Worm (Caenorhabditis elegans): ENCODE measurements around the gene rps-22.

The rps-22 gene

DNA sequence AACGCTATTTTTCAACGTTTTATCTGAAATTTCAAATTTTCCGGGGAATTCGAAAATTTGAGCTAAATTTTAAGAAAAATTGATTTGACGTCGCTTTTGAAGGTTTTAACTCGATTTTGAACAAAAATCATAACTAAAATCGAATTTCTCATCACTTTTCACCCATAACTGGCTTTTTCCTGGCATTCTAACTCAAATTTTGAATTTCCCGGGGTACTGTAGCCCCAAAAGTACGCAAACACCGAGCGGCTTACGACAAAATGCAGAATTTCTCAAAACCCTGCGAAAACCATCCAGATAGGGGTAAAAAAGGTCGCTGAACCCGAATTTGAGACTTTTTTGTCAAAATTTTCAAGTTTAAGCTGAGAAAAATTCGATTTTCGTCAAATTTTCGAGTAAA, 23.1 kb upstream of the rps-22 start:
- TF ChIP-seq lsy-2 (tag; optimal IDR thresholded peaks at IDR 0.05) (peak; percentile 14 to 29), C34F6.9 (tag; optimal IDR thresholded peaks at IDR 0.05) (no peak), nhr-21 (tag; optimal IDR thresholded peaks at IDR 0.05) (no peak), nhr-23 (tag; optimal IDR thresholded peaks at IDR 0.05) (no peak), alr-1 (tag; optimal IDR thresholded peaks at IDR 0.05) (no peak), blmp-1 (tag; optimal IDR thresholded peaks at IDR 0.05; ENCODE audit: insufficient read depth) (no peak), unc-39 (tag; optimal IDR thresholded peaks at IDR 0.05) (no peak), snpc-4 (tag; optimal IDR thresholded peaks at IDR 0.05) (no peak), ztf-4 (tag; optimal IDR thresholded peaks at IDR 0.05) (no peak), mdl-1 (tag; optimal IDR thresholded peaks at IDR 0.05) (no peak), lin-13 (GFP tag; optimal IDR thresholded peaks at IDR 0.05) (peak; percentile 21), aly-2 (tag; optimal IDR thresholded peaks at IDR 0.05) (no peak), nhr-12 (tag; optimal IDR thresholded peaks at IDR 0.05) (no peak), ama-1 (optimal IDR thresholded peaks at IDR 0.05) (no peak)

DNA sequence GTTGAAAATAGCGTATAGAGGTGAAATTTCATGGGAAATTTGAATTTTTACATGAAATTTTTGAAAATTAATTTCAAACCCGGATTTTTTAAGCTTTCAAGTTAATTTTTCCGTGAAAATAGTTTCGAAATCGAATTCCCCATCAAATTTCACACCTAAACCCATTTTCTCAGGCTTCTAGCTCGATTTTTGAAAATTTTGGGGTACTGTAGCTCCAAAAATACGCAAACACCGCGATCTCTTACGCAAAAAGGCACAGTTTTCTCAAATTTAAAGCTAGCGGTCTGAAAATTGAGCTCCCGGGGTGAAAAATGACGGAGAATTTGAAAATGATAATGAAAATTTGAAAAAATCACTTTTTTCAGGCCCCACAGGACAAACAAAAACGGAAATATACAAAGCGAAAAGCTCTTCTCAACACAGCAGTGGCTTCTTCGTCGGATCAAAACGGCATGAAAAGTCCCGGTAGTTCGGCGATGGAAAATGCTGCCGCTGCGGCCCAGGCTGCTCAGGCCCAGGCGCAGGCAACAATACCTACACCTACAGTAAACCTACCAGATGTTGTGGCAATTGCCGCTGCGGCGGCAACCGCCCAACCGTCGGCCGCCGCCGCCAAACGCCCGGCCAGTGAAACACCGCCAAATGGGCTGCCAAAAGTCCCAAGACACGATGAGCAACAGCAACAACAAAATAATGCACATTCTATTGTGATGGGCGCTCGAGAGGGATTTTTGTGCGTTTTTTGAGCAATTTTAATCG, 21.4 kb upstream of the rps-22 start:
- TF ChIP-seq nhr-11 (tag; optimal IDR thresholded peaks at IDR 0.05) (no peak), lin-13 (GFP tag; optimal IDR thresholded peaks at IDR 0.05) (peak; percentile 60), sma-3 (GFP tag; optimal IDR thresholded peaks at IDR 0.05) (no peak), aly-2 (tag; optimal IDR thresholded peaks at IDR 0.05) (no peak), zag-1 (tag; optimal IDR thresholded peaks at IDR 0.05) (no peak), unc-55 (GFP tag; optimal IDR thresholded peaks at IDR 0.05) (no peak), gmeb-1 (tag; optimal IDR thresholded peaks at IDR 0.05) (no peak), sma-9 (GFP tag; optimal IDR thresholded peaks at IDR 0.05) (no peak), sma-9 (tag; optimal IDR thresholded peaks at IDR 0.05) (no peak), lsy-2 (tag; optimal IDR thresholded peaks at IDR 0.05) (peak; percentile 2 to 63), ceh-82 (tag; optimal IDR thresholded peaks at IDR 0.05) (no peak), ceh-16 (tag; optimal IDR thresholded peaks at IDR 0.05) (no peak)

DNA sequence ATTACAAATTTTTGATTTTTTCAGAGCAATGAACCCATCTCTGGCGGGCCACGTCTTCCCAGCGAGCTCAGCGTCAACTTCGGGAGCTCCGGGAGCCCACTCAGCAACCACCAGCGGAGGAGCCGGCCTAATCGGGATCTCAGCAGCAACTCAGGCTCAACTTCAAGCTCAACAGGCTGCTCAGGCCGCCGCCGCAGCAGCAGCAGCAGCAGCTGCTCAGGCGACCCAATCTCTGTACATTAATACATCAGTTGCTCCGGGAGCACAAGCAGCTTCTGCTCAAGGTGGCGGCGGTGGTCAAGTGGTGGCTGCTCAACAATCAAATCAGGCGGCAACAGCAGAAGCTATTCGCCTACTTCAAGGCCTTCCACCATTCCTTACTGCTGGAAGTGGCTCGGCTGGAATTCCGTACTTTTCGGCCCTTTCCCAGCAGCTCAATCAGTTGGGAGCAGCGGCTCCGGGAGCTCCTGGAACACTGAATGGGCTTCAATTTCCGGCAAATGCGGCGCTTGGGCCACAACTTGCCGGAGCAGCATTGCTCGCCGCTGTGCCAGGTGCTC, 19.5 kb upstream of the rps-22 start:
- TF ChIP-seq ceh-82 (tag; optimal IDR thresholded peaks at IDR 0.05): no peak
- no peak for TF ChIP-seq unc-62 (GFP tag; optimal IDR thresholded peaks at IDR 0.05)
- TF ChIP-seq elt-3 (tag; optimal IDR thresholded peaks at IDR 0.05): no peak
- no peak for TF ChIP-seq nhr-25 (tag; optimal IDR thresholded peaks at IDR 0.05)

DNA sequence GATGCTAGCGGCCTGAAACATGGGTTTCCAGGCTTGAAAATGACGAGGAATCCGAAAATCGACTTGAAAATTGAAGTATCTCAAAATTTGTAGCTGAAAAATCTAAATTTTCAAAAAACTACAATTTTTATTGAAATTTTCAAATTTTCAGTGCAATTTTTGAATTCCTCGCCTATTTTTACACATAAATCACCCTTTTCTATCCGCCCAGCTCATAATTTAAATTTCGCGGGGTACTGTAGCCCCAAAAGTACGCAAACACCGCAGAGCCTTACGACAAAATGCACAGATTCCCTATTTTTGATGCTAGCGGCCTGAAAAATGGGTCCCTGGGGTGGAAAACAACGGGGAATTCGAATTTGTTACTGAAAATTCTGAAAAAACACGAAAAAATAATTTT, 18.8 kb upstream of the rps-22 start:
- TF ChIP-seq elt-1 (tag; optimal IDR thresholded peaks at IDR 0.05) (no peak), crh-2 (tag; optimal IDR thresholded peaks at IDR 0.05) (no peak), lin-13 (GFP tag; optimal IDR thresholded peaks at IDR 0.05) (peak; percentile 26), nhr-6 (tag; optimal IDR thresholded peaks at IDR 0.05) (no peak), ztf-1 (GFP tag; conservative IDR thresholded peaks at IDR 0.05) (no peak), lsy-2 (tag; optimal IDR thresholded peaks at IDR 0.05) (peak in 1 of 2 experiments; percentile 63)

DNA sequence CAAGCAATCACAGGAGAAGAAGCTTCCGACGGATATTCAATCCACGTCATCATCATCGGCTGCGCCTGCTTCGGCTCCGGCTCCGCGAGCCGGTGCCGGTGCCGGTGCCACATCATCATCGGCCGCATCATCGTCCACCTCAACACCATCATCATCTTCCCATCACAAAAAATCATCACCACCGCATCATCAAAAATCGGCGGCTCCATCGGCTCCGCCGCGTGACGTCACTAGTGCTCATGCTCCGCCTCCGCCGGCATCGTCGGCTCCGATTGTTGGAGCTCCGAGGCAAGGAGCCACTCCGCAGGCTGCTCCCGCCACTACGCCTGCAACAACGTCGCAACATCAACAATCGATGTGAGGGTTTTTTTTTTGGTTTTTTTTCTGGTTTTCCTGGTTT, 18.3 kb upstream of the rps-22 start:
- TF ChIP-seq ztf-1 (GFP tag; conservative IDR thresholded peaks at IDR 0.05): no peak
- no peak for TF ChIP-seq mbf-1 (tag; optimal IDR thresholded peaks at IDR 0.05)
- no peak for TF ChIP-seq Y55F3AM.14 (GFP tag; optimal IDR thresholded peaks at IDR 0.05)
- TF ChIP-seq nhr-77 (tag; optimal IDR thresholded peaks at IDR 0.05): no peak
- TF ChIP-seq fos-1 (tag; optimal IDR thresholded peaks at IDR 0.05): no peak
- no peak for TF ChIP-seq ama-1 (optimal IDR thresholded peaks at IDR 0.05)
- no peak for TF ChIP-seq unc-62 (GFP tag; optimal IDR thresholded peaks at IDR 0.05)
- no peak for TF ChIP-seq peb-1 (tag; optimal IDR thresholded peaks at IDR 0.05)
- no peak for TF ChIP-seq alr-1 (tag; optimal IDR thresholded peaks at IDR 0.05)
- no peak for TF ChIP-seq F13H6.1 (tag; optimal IDR thresholded peaks at IDR 0.05)
- TF ChIP-seq nhr-25 (tag; optimal IDR thresholded peaks at IDR 0.05): no peak
- TF ChIP-seq lin-39 (tag; optimal IDR thresholded peaks at IDR 0.05): no peak
- no peak for TF ChIP-seq nhr-12 (tag; optimal IDR thresholded peaks at IDR 0.05)
- TF ChIP-seq ZK546.5 (tag; optimal IDR thresholded peaks at IDR 0.05): no peak
- no peak for TF ChIP-seq ztf-4 (tag; optimal IDR thresholded peaks at IDR 0.05)
- TF ChIP-seq gmeb-1 (tag; optimal IDR thresholded peaks at IDR 0.05): no peak
- no peak for TF ChIP-seq sma-3 (GFP tag; optimal IDR thresholded peaks at IDR 0.05)
- TF ChIP-seq mab-5 (tag; optimal IDR thresholded peaks at IDR 0.05): no peak

Data from whole organism, L2 larva.